Fruit fly (Drosophila melanogaster) whole organism, embryonic: ENCODE data around the gene CG14043.
A peak's percentile ranks its signal among the peaks of the same experiment; 100 is the strongest.

ENCODE experiments used
- Atf3 ChIP-seq: fragments of 200-800 bp; sonication (Bioruptor generic); optimal IDR thresholded peaks from 3 replicates; lab custom pipeline; 2016; ENCODE audit warnings: missing biosample characterization, missing genetic modification characterization
- Bdp1 ChIP-seq: fragments of 200-800 bp; sonication (Bioruptor generic); optimal IDR thresholded peaks from 3 replicates; lab custom pipeline; 2016; ENCODE audit warnings: missing biosample characterization, missing genetic modification characterization
- Bgb ChIP-seq: fragments of 200-800 bp; sonication (Bioruptor generic); IDR thresholded peaks from 2 replicates; pipeline ENCODE4 v1.3.6; 2022; ENCODE audit warnings: missing biosample characterization, missing genetic modification characterization; ENCODE audit not compliant: partially characterized antibody
- CG10274 ChIP-seq: fragments of 200-800 bp; sonication (Bioruptor generic); optimal IDR thresholded peaks from 3 replicates; lab custom pipeline; 2017; ENCODE audit warnings: missing biosample characterization, mild to moderate bottlenecking, missing genetic modification characterization
- CG10431 ChIP-seq: fragments of 200-800 bp; sonication (Bioruptor generic); optimal IDR thresholded peaks from 3 replicates; lab custom pipeline; 2018; ENCODE audit warnings: missing biosample characterization, mild to moderate bottlenecking, missing genetic modification characterization
- CG11456 ChIP-seq: fragments of 200-800 bp; sonication (Bioruptor generic); IDR thresholded peaks from 3 replicates; pipeline ENCODE4 v1.3.6; 2022; ENCODE audit warnings: missing biosample characterization, missing genetic modification characterization
- CG12155 ChIP-seq: fragments of 200-800 bp; sonication (Bioruptor generic); optimal IDR thresholded peaks from 3 replicates; lab custom pipeline; 2016; ENCODE audit warnings: missing biosample characterization, missing genetic modification characterization
- CG14667 ChIP-seq: fragments of 200-800 bp; sonication (Bioruptor generic); IDR thresholded peaks from 2 replicates; pipeline ENCODE4 v1.3.6; 2022; ENCODE audit warnings: missing biosample characterization, missing genetic modification characterization
- CG17186 ChIP-seq: fragments of 200-800 bp; sonication (Bioruptor generic); optimal IDR thresholded peaks from 3 replicates; lab custom pipeline; 2017; ENCODE audit warnings: missing biosample characterization, missing genetic modification reagents, missing genetic modification characterization
- CG18476 ChIP-seq: fragments of 200-800 bp; sonication (Bioruptor generic); optimal IDR thresholded peaks from 2 replicates; lab custom pipeline; 2016; ENCODE audit warnings: missing biosample characterization, mild to moderate bottlenecking, missing genetic modification characterization
- CG2202 ChIP-seq: fragments of 200-800 bp; sonication (Bioruptor generic); optimal IDR thresholded peaks from 2 replicates; lab custom pipeline; 2018; ENCODE audit warnings: missing biosample characterization, mild to moderate bottlenecking, missing genetic modification characterization
- CG31224 ChIP-seq: fragments of 200-800 bp; sonication (Bioruptor generic); IDR thresholded peaks from 2 replicates; pipeline ENCODE4 v1.3.6; 2022; ENCODE audit warnings: missing biosample characterization, missing genetic modification characterization
- CG3838 ChIP-seq: fragments of 200-800 bp; sonication (Bioruptor generic); optimal IDR thresholded peaks from 3 replicates; lab custom pipeline; 2016; ENCODE audit warnings: missing biosample characterization, missing genetic modification characterization
- CG3995 ChIP-seq: fragments of 200-800 bp; sonication (Bioruptor generic); optimal IDR thresholded peaks from 3 replicates; lab custom pipeline; 2016; ENCODE audit warnings: missing biosample characterization, missing genetic modification characterization
- CG7556 ChIP-seq: fragments of 200-800 bp; sonication (Bioruptor generic); optimal IDR thresholded peaks from 2 replicates; lab custom pipeline; 2017; ENCODE audit warnings: missing biosample characterization, mild to moderate bottlenecking, missing genetic modification characterization
- CG8944 ChIP-seq: fragments of 200-800 bp; sonication (Bioruptor generic); optimal IDR thresholded peaks from 3 replicates; lab custom pipeline; 2016; ENCODE audit warnings: missing biosample characterization, missing genetic modification characterization
- CG9797 ChIP-seq: fragments of 200-800 bp; sonication (Bioruptor generic); optimal IDR thresholded peaks from 3 replicates; lab custom pipeline; 2018; ENCODE audit warnings: missing biosample characterization, mild to moderate bottlenecking, missing genetic modification characterization
- D19A ChIP-seq: fragments of 200-800 bp; optimal IDR thresholded peaks from 3 replicates; lab custom pipeline; 2019; ENCODE audit warnings: missing biosample characterization, mild to moderate bottlenecking, missing genetic modification characterization, moderate library complexity
- Dad ChIP-seq: fragments of 200-800 bp; sonication (Bioruptor generic); optimal IDR thresholded peaks from 3 replicates; lab custom pipeline; 2016; ENCODE audit warnings: missing biosample characterization, missing genetic modification characterization
- Doc3 ChIP-seq: fragments of 200-800 bp; sonication (Bioruptor generic); IDR thresholded peaks from 3 replicates; pipeline ENCODE4 v1.3.6; 2022; ENCODE audit warnings: missing biosample characterization, missing genetic modification characterization; ENCODE audit not compliant: partially characterized antibody
- Dref ChIP-seq: fragments of 200-800 bp; sonication (Bioruptor generic); IDR thresholded peaks from 2 replicates; pipeline ENCODE4 v1.3.6; 2022; ENCODE audit warnings: missing biosample characterization, missing genetic modification characterization
- Gsc ChIP-seq: fragments of 200-800 bp; sonication (Bioruptor generic); IDR thresholded peaks from 2 replicates; pipeline ENCODE4 v1.3.6; 2022; ENCODE audit warnings: missing biosample characterization, missing genetic modification characterization
- HLH4C ChIP-seq: fragments of 200-800 bp; sonication (Bioruptor generic); IDR thresholded peaks from 3 replicates; pipeline ENCODE4 v1.3.6; 2022; ENCODE audit warnings: missing biosample characterization, missing genetic modification characterization; ENCODE audit not compliant: partially characterized antibody
- Hr39 ChIP-seq: fragments of >200 bp; optimal IDR thresholded peaks from 2 replicates; lab custom pipeline; 2017
- Hr78 ChIP-seq, 2 experiments: fragments of 200-800 bp in 1 of 2; fragments of >200 bp in 1 of 2; sonication (Bioruptor generic) in 1 of 2; optimal IDR thresholded peaks; 2 replicates each; lab custom pipeline; 2017 to 2019; ENCODE audit warnings: missing biosample characterization in 2 of 2, missing genetic modification characterization in 2 of 2, mild to moderate bottlenecking in 1 of 2, moderate library complexity in 1 of 2
- MESR4 ChIP-seq: fragments of 200-800 bp; sonication (Bioruptor generic); optimal IDR thresholded peaks from 2 replicates; lab custom pipeline; 2018; ENCODE audit warnings: missing biosample characterization, mild to moderate bottlenecking, missing genetic modification characterization, moderate library complexity
- NK7.1 ChIP-seq: fragments of 200-800 bp; sonication (Bioruptor generic); optimal IDR thresholded peaks from 3 replicates; lab custom pipeline; 2016; ENCODE audit warnings: missing biosample characterization, missing genetic modification characterization
- Oaz ChIP-seq: fragments of 200-800 bp; sonication (Bioruptor generic); IDR thresholded peaks from 2 replicates; pipeline ENCODE4 v1.3.6; 2022; ENCODE audit warnings: missing biosample characterization, missing genetic modification characterization
- PHDP ChIP-seq: fragments of 200-800 bp; sonication (Bioruptor generic); optimal IDR thresholded peaks from 3 replicates; lab custom pipeline; 2018; ENCODE audit warnings: missing biosample characterization, mild to moderate bottlenecking, missing genetic modification characterization, moderate library complexity
- Poxn ChIP-seq: fragments of 200-800 bp; sonication (Bioruptor generic); IDR thresholded peaks from 2 replicates; pipeline ENCODE4 v1.3.6; 2022; ENCODE audit warnings: missing biosample characterization, missing genetic modification characterization
- Ravus ChIP-seq: fragments of 200-800 bp; sonication (Bioruptor generic); IDR thresholded peaks from 2 replicates; pipeline ENCODE4 v1.3.6; 2022; ENCODE audit warnings: missing biosample characterization, missing genetic modification characterization
- Sry-β ChIP-seq: fragments of 200-800 bp; sonication (Bioruptor generic); optimal IDR thresholded peaks from 2 replicates; lab custom pipeline; 2018; ENCODE audit warnings: missing biosample characterization, mild to moderate bottlenecking, missing genetic modification characterization, moderate library complexity
- chif ChIP-seq, 2 experiments: fragments of 200-800 bp; sonication (Bioruptor generic); optimal IDR thresholded peaks; 3 replicates each; lab custom pipeline; 2016; ENCODE audit warnings: missing biosample characterization in 2 of 2, missing genetic modification characterization in 2 of 2
- chinmo ChIP-seq: fragments of 200-800 bp; sonication (Bioruptor generic); IDR thresholded peaks from 4 replicates; pipeline ENCODE4 v1.3.6; 2022; ENCODE audit warnings: missing biosample characterization, missing genetic modification characterization; ENCODE audit not compliant: partially characterized antibody
- dysf ChIP-seq: fragments of 200-800 bp; sonication (Bioruptor generic); IDR thresholded peaks from 3 replicates; pipeline ENCODE4 v1.3.6; 2022; ENCODE audit warnings: missing biosample characterization, missing genetic modification characterization
- gfzf ChIP-seq: fragments of 200-800 bp; sonication (Bioruptor generic); optimal IDR thresholded peaks from 2 replicates; lab custom pipeline; 2016; ENCODE audit warnings: missing biosample characterization, mild to moderate bottlenecking, missing genetic modification characterization, moderate library complexity
- gro ChIP-seq: fragments of 200-800 bp; sonication (Bioruptor generic); optimal IDR thresholded peaks from 2 replicates; lab custom pipeline; 2016; ENCODE audit warnings: missing biosample characterization, missing genetic modification characterization
- gsb ChIP-seq: fragments of 200-800 bp; sonication (Bioruptor generic); IDR thresholded peaks from 2 replicates; pipeline ENCODE4 v1.3.6; 2022; ENCODE audit warnings: missing biosample characterization, missing genetic modification characterization
- h ChIP-seq: fragments of >200 bp; optimal IDR thresholded peaks from 2 replicates; lab custom pipeline; 2017
- klu ChIP-seq: fragments of 200-800 bp; sonication (Bioruptor generic); IDR thresholded peaks from 2 replicates; pipeline ENCODE4 v1.3.6; 2022; ENCODE audit warnings: missing biosample characterization, missing genetic modification characterization
- knrl ChIP-seq: fragments of 200-800 bp; sonication (Bioruptor generic); IDR thresholded peaks from 3 replicates; pipeline ENCODE4 v1.3.6; 2022; ENCODE audit warnings: missing biosample characterization, missing genetic modification characterization; ENCODE audit not compliant: partially characterized antibody
- org-1 ChIP-seq: fragments of 200-800 bp; sonication (Bioruptor generic); optimal IDR thresholded peaks from 2 replicates; lab custom pipeline; 2017; ENCODE audit warnings: missing biosample characterization, missing genetic modification characterization
- prd ChIP-seq, 3 experiments: fragments of >200 bp in 2 of 3; fragments of 200-800 bp in 1 of 3; sonication (Bioruptor generic) in 1 of 3; optimal IDR thresholded peaks in 2 of 3; IDR thresholded peaks in 1 of 3; 2 replicates in 2 of 3; 3 replicates in 1 of 3; pipeline versions ENCODE4 v1.3.6 to Lab custom; 2017 to 2022; ENCODE audit warnings: missing biosample characterization in 1 of 3, missing genetic modification characterization in 1 of 3
- psq ChIP-seq: fragments of 200-800 bp; sonication (Bioruptor generic); optimal IDR thresholded peaks from 2 replicates; lab custom pipeline; 2017; ENCODE audit warnings: missing biosample characterization, missing genetic modification characterization
- sima ChIP-seq: fragments of 200-800 bp; sonication (Bioruptor generic); optimal IDR thresholded peaks from 2 replicates; lab custom pipeline; 2016; ENCODE audit warnings: missing biosample characterization, missing genetic modification characterization
- sqz ChIP-seq: fragments of 200-800 bp; sonication (Bioruptor generic); optimal IDR thresholded peaks from 3 replicates; lab custom pipeline; 2018; ENCODE audit warnings: missing biosample characterization, mild to moderate bottlenecking, missing genetic modification characterization
- trh ChIP-seq: fragments of 200-800 bp; sonication (Bioruptor generic); optimal IDR thresholded peaks from 2 replicates; lab custom pipeline; 2016; ENCODE audit warnings: missing biosample characterization, missing genetic modification characterization
- yki ChIP-seq: fragments of >200 bp; optimal IDR thresholded peaks from 3 replicates; lab custom pipeline; 2018
- zfh1 ChIP-seq: fragments of 200-800 bp; sonication (Bioruptor generic); IDR thresholded peaks from 3 replicates; pipeline ENCODE4 v1.3.6; 2022; ENCODE audit warnings: missing biosample characterization, missing genetic modification characterization

CG14043 gene

dm6 chr2L:4999389-5000032, 28.0 kb downstream of the CG14043 start (continued):
- 0 out of 2 replicates have a peak, but pooled peaks have one; percentile 25 for TF ChIP-seq gsb (GFP tag; lab: Robert Waterston, UW)
- peak; percentile 27 for TF ChIP-seq CG7556 (GFP tag; lab: Kevin White, UChicago)
- peak; percentile 55 for TF ChIP-seq PHDP
- peak; percentile 21 for TF ChIP-seq gro (GFP tag; lab: Kevin White, UChicago)
- 0 out of 2 replicates have a peak, but pooled peaks have one; percentile 47 for TF ChIP-seq klu (GFP tag; lab: Robert Waterston, UW)
- no peak for TF ChIP-seq Sry-β (GFP tag; lab: Kevin White, UChicago)
- peak; percentile 47 for TF ChIP-seq Bdp1 (GFP tag; lab: Kevin White, UChicago)
- no peak for TF ChIP-seq knrl (GFP tag; lab: Robert Waterston, UW)
- no peak for TF ChIP-seq D19A (tag; lab: Kevin White, UChicago)
- no peak for TF ChIP-seq NK7.1
- peak; percentile 17 for TF ChIP-seq CG10431
- TF ChIP-seq CG2202 (tag; lab: Kevin White, UChicago): peak; percentile 25
- no peak for TF ChIP-seq h
- TF ChIP-seq Bgb (GFP tag; lab: Robert Waterston, UW): no peak
- TF ChIP-seq chif (GFP tag; optimal IDR thresholded peaks at IDR 0.05; lab: Kevin White, UChicago): peak; percentile 50 to 67
- no peak for TF ChIP-seq gfzf (GFP tag; lab: Kevin White, UChicago)
- no peak for TF ChIP-seq chinmo (GFP tag; lab: Robert Waterston, UW)
- peak; percentile 83 for TF ChIP-seq dysf (GFP tag; lab: Robert Waterston, UW)
- TF ChIP-seq Oaz: no peak
- peak; percentile 44 for TF ChIP-seq Dad
- TF ChIP-seq, all 482 proteins: peak for 323

dm6 chr2L:5000287-5000871, 28.9 kb downstream of the CG14043 start:
- TF ChIP-seq gfzf (GFP tag; lab: Kevin White, UChicago) (no peak), org-1 (peak; percentile 78), CG18476 (GFP tag; lab: Kevin White, UChicago) (peak; percentile 78), CG11456 (GFP tag; lab: Robert Waterston, UW) (0 out of 3 replicates have a peak, but pooled peaks have one; percentile 64), Hr78 (GFP tag; optimal IDR thresholded peaks at IDR 0.05; lab: Kevin White, UChicago) (peak in 1 of 2 experiments; percentile 60), Dref (GFP tag; lab: Robert Waterston, UW) (no peak), prd (optimal IDR thresholded peaks at IDR 0.05; lab: Kevin White, UChicago) (no peak), prd (GFP tag; IDR thresholded peaks at IDR 0.05; lab: Robert Waterston, UW) (peak; percentile 86), chif (GFP tag; optimal IDR thresholded peaks at IDR 0.05; lab: Kevin White, UChicago) (peak; percentile 74 to 85), trh (GFP tag; lab: Kevin White, UChicago) (no peak), yki (lab: Kevin White, UChicago) (peak; percentile 68), Doc3 (no peak), Poxn (GFP tag; lab: Robert Waterston, UW) (peak; percentile 56), Gsc (peak; percentile 50), sima (no peak), CG9797 (GFP tag; lab: Kevin White, UChicago) (peak; percentile 11), Atf3 (GFP tag; lab: Kevin White, UChicago) (peak; percentile 44), CG8944 (GFP tag; lab: Kevin White, UChicago) (peak; percentile 44), CG7556 (GFP tag; lab: Kevin White, UChicago) (peak; percentile 92), Hr39 (lab: Kevin White, UChicago) (no peak), CG17186 (no peak), CG3838 (GFP tag; lab: Kevin White, UChicago) (peak; percentile 38), MESR4 (GFP tag; lab: Kevin White, UChicago) (peak; percentile 11), CG31224 (GFP tag; lab: Robert Waterston, UW) (peak; percentile 70), zfh1 (GFP tag; lab: Robert Waterston, UW) (peak; percentile 86), CG10274 (peak; percentile 38), Ravus (peak; percentile 53), CG12155 (peak; percentile 75), sqz (GFP tag; lab: Kevin White, UChicago) (peak; percentile 76), CG3995 (GFP tag; lab: Kevin White, UChicago) (peak; percentile 30), HLH4C (GFP tag; lab: Robert Waterston, UW) (no peak), psq (GFP tag; lab: Kevin White, UChicago) (peak; percentile 60), CG14667 (GFP tag; lab: Robert Waterston, UW) (peak; percentile 60)
